Worm (Caenorhabditis elegans) whole organism, mixed stage, embryonic: Measurements from ENCODE around the gene amt-3.

Source experiments
- M03D4.4 ChIP-seq: sonication (generic microtip); optimal IDR thresholded peaks from 2 replicates; lab custom pipeline; 2017; ENCODE audit warnings: mild to moderate bottlenecking, missing genetic modification characterization, missing compliant biosample characterization
- bed-3 ChIP-seq: fragments of 200-800 bp; sonication (Bioruptor generic); optimal IDR thresholded peaks from 3 replicates; lab custom pipeline; 2018; ENCODE audit warnings: mild to moderate bottlenecking, missing genetic modification characterization, moderate library complexity, missing compliant biosample characterization
- blmp-1 ChIP-seq: fragments of 150-350 bp; optimal IDR thresholded peaks from 2 replicates; lab custom pipeline; 2014; ENCODE audit warnings: missing biosample characterization, missing genetic modification characterization
- ceh-39 ChIP-seq: fragments of 150-350 bp; optimal IDR thresholded peaks from 2 replicates; lab custom pipeline; 2014; ENCODE audit warnings: missing biosample characterization, missing genetic modification characterization
- ceh-43 ChIP-seq: fragments of 200-800 bp; sonication (Bioruptor generic); optimal IDR thresholded peaks from 2 replicates; lab custom pipeline; 2018; ENCODE audit warnings: mild to moderate bottlenecking, missing genetic modification characterization, moderate library complexity, missing compliant biosample characterization
- ceh-83 ChIP-seq: fragments of 200-800 bp; sonication (Bioruptor generic); optimal IDR thresholded peaks from 2 replicates; lab custom pipeline; 2018; ENCODE audit warnings: mild to moderate bottlenecking, missing genetic modification characterization, missing compliant biosample characterization
- ces-1 ChIP-seq: fragments of 150-350 bp; optimal IDR thresholded peaks from 2 replicates; lab custom pipeline; 2014; ENCODE audit warnings: missing biosample characterization, missing genetic modification reagents, missing genetic modification characterization
- cnd-1 ChIP-seq: fragments of 200-800 bp; sonication (Bioruptor generic); optimal IDR thresholded peaks from 2 replicates; lab custom pipeline; 2018; ENCODE audit warnings: mild to moderate bottlenecking, missing genetic modification characterization, missing compliant biosample characterization
- drap-1 ChIP-seq: fragments of 200-800 bp; sonication (Bioruptor generic); optimal IDR thresholded peaks from 3 replicates; lab custom pipeline; 2018; ENCODE audit warnings: mild to moderate bottlenecking, missing genetic modification characterization, missing compliant biosample characterization
- elt-1 ChIP-seq: sonication (generic microtip); optimal IDR thresholded peaks from 2 replicates; lab custom pipeline; 2017; ENCODE audit warnings: missing genetic modification characterization, mild to moderate bottlenecking, missing compliant biosample characterization, antibody characterized with exemption, moderate library complexity, borderline replicate concordance; ENCODE audit not compliant: insufficient read depth
- elt-3 ChIP-seq: fragments of 150-350 bp; optimal IDR thresholded peaks from 2 replicates; lab custom pipeline; 2014; ENCODE audit warnings: missing biosample characterization, missing genetic modification characterization
- flh-1 ChIP-seq: fragments of 200-800 bp; sonication (Bioruptor generic); optimal IDR thresholded peaks from 2 replicates; lab custom pipeline; 2018; ENCODE audit warnings: mild to moderate bottlenecking, missing genetic modification characterization, moderate library complexity, missing compliant biosample characterization
- ham-2 ChIP-seq: fragments of 200-800 bp; sonication (Bioruptor generic); optimal IDR thresholded peaks from 2 replicates; lab custom pipeline; 2018; ENCODE audit warnings: mild to moderate bottlenecking, missing genetic modification characterization, missing compliant biosample characterization
- hlh-1 ChIP-seq: fragments of 150-350 bp; optimal IDR thresholded peaks from 2 replicates; lab custom pipeline; 2014; ENCODE audit warnings: missing biosample characterization, missing genetic modification reagents, missing genetic modification characterization
- lin-32 ChIP-seq: fragments of 200-800 bp; sonication (Bioruptor generic); optimal IDR thresholded peaks from 2 replicates; lab custom pipeline; 2018; ENCODE audit warnings: mild to moderate bottlenecking, missing genetic modification characterization, missing compliant biosample characterization
- lsy-2 ChIP-seq: fragments of 150-350 bp; optimal IDR thresholded peaks from 2 replicates; lab custom pipeline; 2014; ENCODE audit warnings: missing biosample characterization, missing genetic modification characterization
- mab-5 ChIP-seq: fragments of 150-350 bp; optimal IDR thresholded peaks from 2 replicates; lab custom pipeline; 2014; ENCODE audit warnings: missing biosample characterization, missing genetic modification characterization
- mep-1 ChIP-seq: fragments of 150-350 bp; optimal IDR thresholded peaks from 2 replicates; lab custom pipeline; 2017; ENCODE audit warnings: missing biosample characterization, missing genetic modification reagents, missing genetic modification characterization, inconsistent platforms
- mls-2 ChIP-seq: sonication (generic microtip); optimal IDR thresholded peaks from 2 replicates; lab custom pipeline; 2016; ENCODE audit warnings: mild to moderate bottlenecking, missing genetic modification characterization, moderate library complexity, missing compliant biosample characterization
- nhr-2 ChIP-seq: fragments of 150-350 bp; optimal IDR thresholded peaks from 2 replicates; lab custom pipeline; 2014; ENCODE audit warnings: missing biosample characterization, missing genetic modification characterization
- nhr-237 ChIP-seq: fragments of 150-350 bp; optimal IDR thresholded peaks from 2 replicates; lab custom pipeline; 2014; ENCODE audit warnings: missing biosample characterization, missing genetic modification characterization
- nhr-28 ChIP-seq: fragments of 150-350 bp; optimal IDR thresholded peaks from 2 replicates; lab custom pipeline; 2014; ENCODE audit warnings: missing biosample characterization, missing genetic modification characterization
- nhr-76 ChIP-seq: sonication (generic microtip); optimal IDR thresholded peaks from 2 replicates; lab custom pipeline; 2017; ENCODE audit warnings: missing biosample characterization, missing genetic modification characterization
- pha-4 ChIP-seq: fragments of 150-350 bp; optimal IDR thresholded peaks from 2 replicates; lab custom pipeline; 2018; ENCODE audit warnings: missing biosample characterization, missing genetic modification reagents, missing genetic modification characterization
- snpc-4 ChIP-seq: fragments of 150-350 bp; optimal IDR thresholded peaks from 2 replicates; lab custom pipeline; 2014; ENCODE audit warnings: missing biosample characterization, missing genetic modification characterization
- sptf-1 ChIP-seq: sonication (generic microtip); optimal IDR thresholded peaks from 2 replicates; lab custom pipeline; 2017; ENCODE audit warnings: mild to moderate bottlenecking, missing genetic modification characterization, moderate library complexity, missing compliant biosample characterization
- tbx-8 ChIP-seq: fragments of 200-800 bp; sonication (Bioruptor generic); optimal IDR thresholded peaks from 2 replicates; lab custom pipeline; 2018; ENCODE audit warnings: mild to moderate bottlenecking, missing genetic modification characterization, moderate library complexity, missing compliant biosample characterization
- unc-120 ChIP-seq: sonication (generic microtip); optimal IDR thresholded peaks from 2 replicates; lab custom pipeline; 2017; ENCODE audit warnings: missing genetic modification characterization, missing compliant biosample characterization; ENCODE audit not compliant: poor library complexity, severe bottlenecking
- unc-39 ChIP-seq: fragments of 150-350 bp; optimal IDR thresholded peaks from 2 replicates; lab custom pipeline; 2014; ENCODE audit warnings: missing biosample characterization, missing genetic modification characterization
- unc-62 ChIP-seq: fragments of 150-350 bp; optimal IDR thresholded peaks from 2 replicates; lab custom pipeline; 2014; ENCODE audit warnings: missing biosample characterization, missing genetic modification reagents, missing genetic modification characterization
- zip-8 ChIP-seq: fragments of 150-350 bp; optimal IDR thresholded peaks from 2 replicates; lab custom pipeline; 2014; ENCODE audit warnings: missing biosample characterization, missing genetic modification characterization
- ztf-11 ChIP-seq: fragments of 150-350 bp; optimal IDR thresholded peaks from 2 replicates; lab custom pipeline; 2014; ENCODE audit warnings: missing biosample characterization, missing genetic modification characterization

amt-3 gene

ce11 chrII:8358466-8358865 is 10.5 kb downstream of the amt-3 start:
- TF ChIP-seq nhr-237 (no peak), ceh-39 (tag; lab: Kevin White, UChicago) (no peak), unc-120 (no peak), lin-32 (GFP tag; lab: Kevin White, UChicago) (no peak), unc-62 (GFP tag; lab: Kevin White, UChicago) (no peak), hlh-1 (tag; lab: Kevin White, UChicago) (no peak), ztf-11 (tag; lab: Kevin White, UChicago) (no peak), pha-4 (no peak), nhr-28 (tag; lab: Kevin White, UChicago) (no peak), lsy-2 (tag; lab: Kevin White, UChicago) (no peak), mep-1 (tag; lab: Kevin White, UChicago) (no peak), snpc-4 (no peak), bed-3 (GFP tag; lab: Kevin White, UChicago) (no peak), zip-8 (tag; lab: Kevin White, UChicago) (no peak), unc-39 (tag; lab: Kevin White, UChicago) (no peak), ceh-43 (GFP tag; lab: Kevin White, UChicago) (no peak), ces-1 (GFP tag; lab: Kevin White, UChicago) (no peak)

- TF ChIP-seq ces-1 (GFP tag; lab: Kevin White, UChicago) (peak; percentile 80), unc-120 (no peak), nhr-76 (tag; lab: Kevin White, UChicago) (no peak), ceh-83 (GFP tag; lab: Kevin White, UChicago) (no peak), hlh-1 (tag; lab: Kevin White, UChicago) (no peak)
- TF ChIP-seq, all 35 proteins: peak for 1
These were observed 14.7 kb downstream of the amt-3 start, which contains the start of gene C26D10.6 for ce11 chrII:8354233-8354750. Gene C26D10.6, minus strand, starts transcription at chrII:8354700.

- TF ChIP-seq pha-4, result no peak
- peak; percentile 78 for TF ChIP-seq ces-1 (GFP tag; lab: Kevin White, UChicago)
- TF ChIP-seq ceh-43 (GFP tag; lab: Kevin White, UChicago), result no peak
- TF ChIP-seq sptf-1 (tag; lab: Kevin White, UChicago), result no peak
- TF ChIP-seq M03D4.4, result no peak
- TF ChIP-seq unc-39 (tag; lab: Kevin White, UChicago), result no peak
- no peak for TF ChIP-seq blmp-1 (tag; lab: Kevin White, UChicago)
- no peak for TF ChIP-seq mab-5 (tag; lab: Kevin White, UChicago)
- no peak for TF ChIP-seq lsy-2 (tag; lab: Kevin White, UChicago)
These were observed 15.7 kb downstream of the amt-3 start for ce11 chrII:8353288-8353687.

- TF ChIP-seq bed-3 (GFP tag; lab: Kevin White, UChicago) (no peak), ztf-11 (tag; lab: Kevin White, UChicago) (no peak), ces-1 (GFP tag; lab: Kevin White, UChicago) (no peak), unc-120 (no peak), nhr-237 (no peak), pha-4 (no peak), drap-1 (GFP tag; lab: Kevin White, UChicago) (no peak)
- TF ChIP-seq, all 35 proteins: peak for 0
These were observed 22.6 kb downstream of the amt-3 start, which contains the start of gene eff-1 for ce11 chrII:8346384-8346783. Gene eff-1, plus strand, starts transcription at chrII:8346684.

- TF ChIP-seq blmp-1 (tag; lab: Kevin White, UChicago) (no peak), elt-1 (tag; lab: Kevin White, UChicago) (no peak), nhr-76 (tag; lab: Kevin White, UChicago) (no peak), nhr-2 (tag; lab: Kevin White, UChicago) (no peak), mls-2 (no peak), tbx-8 (no peak), mab-5 (tag; lab: Kevin White, UChicago) (no peak), sptf-1 (tag; lab: Kevin White, UChicago) (no peak), ham-2 (GFP tag; lab: Kevin White, UChicago) (no peak), hlh-1 (tag; lab: Kevin White, UChicago) (no peak), ztf-11 (tag; lab: Kevin White, UChicago) (no peak)
These were observed 23.3 kb downstream of the amt-3 start for ce11 chrII:8345613-8346012.

ce11 chrII:8344803-8345202 is 24.2 kb downstream of the amt-3 start:
- no peak for TF ChIP-seq hlh-1 (tag; lab: Kevin White, UChicago)
- TF ChIP-seq ceh-83 (GFP tag; lab: Kevin White, UChicago), result no peak
- TF ChIP-seq elt-3 (tag; lab: Kevin White, UChicago), result no peak
- TF ChIP-seq flh-1 (GFP tag; lab: Kevin White, UChicago), result no peak
- no peak for TF ChIP-seq unc-120
- TF ChIP-seq unc-39 (tag; lab: Kevin White, UChicago), result no peak
- no peak for TF ChIP-seq cnd-1 (tag; lab: Kevin White, UChicago)
- TF ChIP-seq lin-32 (GFP tag; lab: Kevin White, UChicago), result no peak
- TF ChIP-seq pha-4, result no peak
- no peak for TF ChIP-seq drap-1 (GFP tag; lab: Kevin White, UChicago)
